Fruit fly (Drosophila melanogaster) Kc167 (cell line): ENCODE data around the gene CG15561.

Experiments used
- Myc ChIP-seq: fragments of >200 bp; optimal IDR thresholded peaks from 2 replicates; lab custom pipeline; 2017; ENCODE audit warnings: missing external identifiers
- h ChIP-seq: fragments of >200 bp; optimal IDR thresholded peaks from 3 replicates; lab custom pipeline; 2018; ENCODE audit warnings: missing external identifiers

DNA sequence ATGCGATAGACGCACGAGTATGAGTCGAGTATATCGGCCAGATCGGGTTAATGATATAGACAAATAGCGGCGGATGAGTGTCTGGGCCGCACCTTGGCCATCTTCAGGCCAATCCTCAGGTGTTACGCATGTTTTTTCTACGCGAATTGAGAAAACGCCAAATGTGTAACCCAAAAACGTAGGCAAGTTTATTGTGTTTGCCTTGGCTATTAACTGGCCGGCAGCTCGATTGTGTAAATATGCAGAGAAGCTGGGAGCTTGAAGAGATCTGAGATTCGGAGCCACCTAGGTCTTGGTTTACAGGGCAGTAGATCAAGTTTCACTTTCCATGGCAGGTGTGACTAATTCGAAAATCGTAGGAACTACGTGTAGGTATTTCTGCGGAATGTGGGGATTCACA lies 24.3 kb upstream of the CG15561 start:
- TF ChIP-seq h (no peak), Myc (lab: Kevin White, UChicago) (no peak)
